Fruit fly (Drosophila melanogaster) whole organism, embryonic: ENCODE data around the gene SCAR.

Source experiments
- Awh ChIP-seq: fragments of 200-800 bp; sonication (Bioruptor generic); IDR thresholded peaks from 2 replicates; pipeline ENCODE4, ENCODE4 v1.3.6; 2022; ENCODE audit warnings: missing biosample characterization, missing genetic modification characterization
- B-H1 ChIP-seq: fragments of 200-800 bp; sonication (Bioruptor generic); IDR thresholded peaks from 3 replicates; pipeline ENCODE4 v1.3.6; 2022; ENCODE audit warnings: missing biosample characterization, missing genetic modification characterization
- C15 ChIP-seq: fragments of 200-800 bp; sonication (Bioruptor generic); IDR thresholded peaks from 3 replicates; pipeline ENCODE4 v1.3.6; 2022; ENCODE audit warnings: missing biosample characterization, missing genetic modification characterization
- CG12104 ChIP-seq: fragments of 200-800 bp; sonication (Bioruptor generic); optimal IDR thresholded peaks from 3 replicates; lab custom pipeline; 2016; ENCODE audit warnings: missing biosample characterization, missing genetic modification characterization
- CG12155 ChIP-seq: fragments of 200-800 bp; sonication (Bioruptor generic); optimal IDR thresholded peaks from 3 replicates; lab custom pipeline; 2016; ENCODE audit warnings: missing biosample characterization, missing genetic modification characterization
- CG12769 ChIP-seq: fragments of 200-800 bp; sonication (Bioruptor generic); optimal IDR thresholded peaks from 2 replicates; lab custom pipeline; 2019; ENCODE audit warnings: missing biosample characterization, mild to moderate bottlenecking, missing genetic modification characterization, moderate library complexity
- CG14667 ChIP-seq: fragments of 200-800 bp; sonication (Bioruptor generic); IDR thresholded peaks from 2 replicates; pipeline ENCODE4 v1.3.6; 2022; ENCODE audit warnings: missing biosample characterization, missing genetic modification characterization
- CG1529 ChIP-seq: fragments of 200-800 bp; sonication (Bioruptor generic); optimal IDR thresholded peaks from 3 replicates; lab custom pipeline; 2018; ENCODE audit warnings: missing biosample characterization, missing genetic modification characterization
- CG17612 ChIP-seq: fragments of 200-800 bp; sonication (Bioruptor generic); IDR thresholded peaks from 2 replicates; pipeline ENCODE4 v1.3.6; 2022; ENCODE audit warnings: missing biosample characterization, missing genetic modification characterization
- CG1792 ChIP-seq: fragments of 200-800 bp; sonication (Bioruptor generic); optimal IDR thresholded peaks from 2 replicates; lab custom pipeline; 2016; ENCODE audit warnings: missing biosample characterization, missing genetic modification characterization
- CG18011 ChIP-seq: fragments of 200-800 bp; sonication (Bioruptor generic); optimal IDR thresholded peaks from 2 replicates; lab custom pipeline; 2017; ENCODE audit warnings: missing biosample characterization, missing genetic modification characterization, mild to moderate bottlenecking, moderate library complexity, missing genotype
- CG18262 ChIP-seq: fragments of 200-800 bp; optimal IDR thresholded peaks from 3 replicates; lab custom pipeline; 2019; ENCODE audit warnings: missing biosample characterization, mild to moderate bottlenecking, missing genetic modification characterization, moderate library complexity
- CG2120 ChIP-seq: fragments of 200-800 bp; sonication (Bioruptor generic); optimal IDR thresholded peaks from 3 replicates; lab custom pipeline; 2016; ENCODE audit warnings: missing biosample characterization, missing genetic modification characterization
- CG32532 ChIP-seq: fragments of 200-800 bp; sonication (Bioruptor generic); IDR thresholded peaks from 2 replicates; pipeline ENCODE4 v1.3.6; 2022; ENCODE audit warnings: missing biosample characterization, missing genetic modification characterization
- CG32767 ChIP-seq: fragments of 200-800 bp; sonication (Bioruptor generic); IDR thresholded peaks from 2 replicates; pipeline ENCODE4 v1.3.6; 2022; ENCODE audit warnings: missing biosample characterization, missing genetic modification characterization
- CG43689 ChIP-seq: fragments of 200-800 bp; sonication (Bioruptor generic); IDR thresholded peaks from 2 replicates; pipeline ENCODE4 v1.3.6; 2022; ENCODE audit warnings: missing biosample characterization, missing genetic modification characterization
- CG4854 ChIP-seq: fragments of 200-800 bp; sonication (Bioruptor generic); optimal IDR thresholded peaks from 2 replicates; lab custom pipeline; 2016; ENCODE audit warnings: missing biosample characterization, missing genetic modification characterization, inconsistent platforms
- CG5245 ChIP-seq: fragments of 200-800 bp; sonication (Bioruptor generic); optimal IDR thresholded peaks from 3 replicates; lab custom pipeline; 2016; ENCODE audit warnings: missing biosample characterization, missing genetic modification characterization
- CG6254 ChIP-seq: fragments of 200-800 bp; sonication (Bioruptor generic); optimal IDR thresholded peaks from 3 replicates; lab custom pipeline; 2017; ENCODE audit warnings: mild to moderate bottlenecking, missing biosample characterization, missing genetic modification reagents, missing genetic modification characterization
- CG8281 ChIP-seq: fragments of 200-800 bp; sonication (Bioruptor generic); optimal IDR thresholded peaks from 2 replicates; lab custom pipeline; 2018; ENCODE audit warnings: missing biosample characterization, mild to moderate bottlenecking, missing genetic modification characterization, moderate library complexity
- Camta ChIP-seq: fragments of 200-800 bp; sonication (Bioruptor generic); optimal IDR thresholded peaks from 2 replicates; lab custom pipeline; 2016; ENCODE audit warnings: missing biosample characterization, missing genetic modification characterization
- Deaf1 ChIP-seq: fragments of 200-800 bp; optimal IDR thresholded peaks from 3 replicates; lab custom pipeline; 2019; ENCODE audit warnings: missing biosample characterization, mild to moderate bottlenecking, missing genetic modification characterization, moderate library complexity
- HmgD ChIP-seq: fragments of 200-800 bp; sonication (Bioruptor generic); optimal IDR thresholded peaks from 3 replicates; lab custom pipeline; 2016; ENCODE audit warnings: missing biosample characterization, missing genetic modification characterization
- Hmx ChIP-seq: fragments of 200-800 bp; sonication (Bioruptor generic); optimal IDR thresholded peaks from 2 replicates; lab custom pipeline; 2016; ENCODE audit warnings: missing biosample characterization, missing genetic modification characterization
- Hr3 ChIP-seq: fragments of 200-800 bp; sonication (Bioruptor generic); optimal IDR thresholded peaks from 3 replicates; lab custom pipeline; 2016; ENCODE audit warnings: missing biosample characterization, missing genetic modification characterization
- Lhr ChIP-seq: fragments of 200-800 bp; sonication (Bioruptor generic); optimal IDR thresholded peaks from 3 replicates; lab custom pipeline; 2017; ENCODE audit warnings: mild to moderate bottlenecking, missing biosample characterization, missing genetic modification reagents, missing genetic modification characterization
- Mad ChIP-seq: fragments of 200-800 bp; sonication (Bioruptor generic); optimal IDR thresholded peaks from 2 replicates; lab custom pipeline; 2016; ENCODE audit warnings: missing biosample characterization, missing genetic modification characterization
- Myb ChIP-seq: fragments of 200-800 bp; sonication (Bioruptor generic); optimal IDR thresholded peaks from 2 replicates; lab custom pipeline; 2016; ENCODE audit warnings: missing biosample characterization, missing genetic modification characterization
- PHDP ChIP-seq: fragments of 200-800 bp; sonication (Bioruptor generic); optimal IDR thresholded peaks from 3 replicates; lab custom pipeline; 2018; ENCODE audit warnings: missing biosample characterization, mild to moderate bottlenecking, missing genetic modification characterization, moderate library complexity
- Sox102F ChIP-seq: fragments of 200-800 bp; sonication (Bioruptor generic); optimal IDR thresholded peaks from 2 replicates; lab custom pipeline; 2018; ENCODE audit warnings: missing biosample characterization, mild to moderate bottlenecking, missing genetic modification characterization, moderate library complexity
- Usf ChIP-seq: fragments of 200-800 bp; sonication (Bioruptor generic); optimal IDR thresholded peaks from 2 replicates; lab custom pipeline; 2017; ENCODE audit warnings: missing genotype, missing biosample characterization, missing genetic modification characterization
- Xrp1 ChIP-seq: fragments of 200-800 bp; sonication (Bioruptor generic); IDR thresholded peaks from 2 replicates; pipeline ENCODE4 v1.3.6; 2022; ENCODE audit warnings: missing biosample characterization, missing genetic modification characterization
- YL-1 ChIP-seq: fragments of 200-800 bp; sonication (Bioruptor generic); optimal IDR thresholded peaks from 3 replicates; lab custom pipeline; 2017; ENCODE audit warnings: missing biosample characterization, mild to moderate bottlenecking, missing genetic modification characterization
- ab ChIP-seq: fragments of 200-800 bp; sonication (Bioruptor generic); optimal IDR thresholded peaks from 2 replicates; lab custom pipeline; 2016; ENCODE audit warnings: missing biosample characterization, missing genetic modification characterization
- bbx ChIP-seq: fragments of 200-800 bp; sonication (Bioruptor generic); IDR thresholded peaks from 2 replicates; pipeline ENCODE4 v1.3.6; 2022; ENCODE audit warnings: missing biosample characterization, missing genetic modification characterization; ENCODE audit not compliant: partially characterized antibody
- chm ChIP-seq: fragments of 200-800 bp; sonication (Bioruptor generic); IDR thresholded peaks from 2 replicates; pipeline ENCODE4 v1.3.6; 2022; ENCODE audit warnings: missing biosample characterization, missing genetic modification characterization
- chn ChIP-seq: fragments of 200-800 bp; sonication (Bioruptor generic); optimal IDR thresholded peaks from 2 replicates; lab custom pipeline; 2016; ENCODE audit warnings: missing biosample characterization, missing genetic modification characterization
- ci ChIP-seq: fragments of 200-800 bp; sonication (Bioruptor generic); IDR thresholded peaks from 3 replicates; pipeline ENCODE4 v1.3.6; 2022; ENCODE audit warnings: missing biosample characterization, missing genetic modification characterization
- fd64A ChIP-seq: fragments of 200-800 bp; sonication (Bioruptor generic); optimal IDR thresholded peaks from 3 replicates; lab custom pipeline; 2018; ENCODE audit warnings: missing biosample characterization, mild to moderate bottlenecking, missing genetic modification characterization
- gfzf ChIP-seq: fragments of 200-800 bp; sonication (Bioruptor generic); optimal IDR thresholded peaks from 2 replicates; lab custom pipeline; 2016; ENCODE audit warnings: missing biosample characterization, mild to moderate bottlenecking, missing genetic modification characterization, moderate library complexity
- grn ChIP-seq: fragments of 200-800 bp; sonication (Bioruptor generic); optimal IDR thresholded peaks from 3 replicates; lab custom pipeline; 2017; ENCODE audit warnings: missing biosample characterization, missing genetic modification characterization
- ken ChIP-seq: fragments of 200-800 bp; sonication (Bioruptor generic); IDR thresholded peaks from 3 replicates; pipeline ENCODE4 v1.3.6; 2022; ENCODE audit warnings: missing biosample characterization, missing genetic modification characterization
- mam ChIP-seq: fragments of 200-800 bp; sonication (Bioruptor generic); optimal IDR thresholded peaks from 3 replicates; lab custom pipeline; 2016; ENCODE audit warnings: missing biosample characterization, missing genetic modification characterization
- oc ChIP-seq: fragments of 200-800 bp; sonication (Bioruptor generic); optimal IDR thresholded peaks from 2 replicates; lab custom pipeline; 2018; ENCODE audit warnings: missing biosample characterization, mild to moderate bottlenecking, missing genetic modification characterization, moderate library complexity
- repo ChIP-seq: fragments of 200-800 bp; sonication (Bioruptor generic); optimal IDR thresholded peaks from 2 replicates; lab custom pipeline; 2016; ENCODE audit warnings: missing biosample characterization, missing genetic modification characterization
- run ChIP-seq: fragments of 200-800 bp; sonication (Bioruptor generic); optimal IDR thresholded peaks from 3 replicates; lab custom pipeline; 2018; ENCODE audit warnings: missing biosample characterization, mild to moderate bottlenecking, missing genetic modification characterization
- sim ChIP-seq: fragments of 200-800 bp; sonication (Bioruptor generic); IDR thresholded peaks from 2 replicates; pipeline ENCODE4 v1.3.6; 2022; ENCODE audit warnings: missing biosample characterization, missing genetic modification characterization
- sisA ChIP-seq: fragments of 200-800 bp; sonication (Bioruptor generic); IDR thresholded peaks from 2 replicates; pipeline ENCODE4 v1.3.6; 2022; ENCODE audit warnings: missing biosample characterization, missing genetic modification characterization
- sna ChIP-seq: fragments of 200-800 bp; sonication (Bioruptor generic); IDR thresholded peaks from 2 replicates; pipeline ENCODE4 v1.3.6; 2022; ENCODE audit warnings: missing biosample characterization, missing genetic modification characterization; ENCODE audit not compliant: partially characterized antibody
- stc ChIP-seq: fragments of 200-800 bp; sonication (Bioruptor generic); IDR thresholded peaks from 2 replicates; pipeline ENCODE4 v1.3.6; 2022; ENCODE audit warnings: missing biosample characterization, missing genetic modification characterization
- sug ChIP-seq: fragments of 200-800 bp; optimal IDR thresholded peaks from 2 replicates; lab custom pipeline; 2019; ENCODE audit warnings: missing biosample characterization, mild to moderate bottlenecking, missing genetic modification characterization, moderate library complexity
- tll ChIP-seq, 2 experiments: fragments of 200-800 bp in 1 of 2; fragments of >200 bp in 1 of 2; sonication (Bioruptor generic) in 1 of 2; optimal IDR thresholded peaks; 2 replicates each; lab custom pipeline; 2017 to 2019; ENCODE audit warnings: missing biosample characterization in 2 of 2, missing genetic modification characterization in 2 of 2, mild to moderate bottlenecking in 1 of 2, moderate library complexity in 1 of 2
- zen ChIP-seq: fragments of 200-800 bp; sonication (Bioruptor generic); optimal IDR thresholded peaks from 3 replicates; lab custom pipeline; 2018; ENCODE audit warnings: missing biosample characterization, mild to moderate bottlenecking, missing genetic modification characterization, moderate library complexity

Gene SCAR

dm6 chr2L:10964493-10964892 lies 12.1 kb upstream of the SCAR start (continued):
- TF ChIP-seq CG12104 (GFP tag; lab: Kevin White, UChicago) (no peak), CG1792 (GFP tag; lab: Kevin White, UChicago) (no peak), zen (tag; lab: Kevin White, UChicago) (peak; percentile 59), bbx (GFP tag; lab: Robert Waterston, UW) (0 out of 2 replicates have a peak, but pooled peaks have one; percentile 8), CG5245 (no peak), Xrp1 (GFP tag; lab: Robert Waterston, UW) (peak; percentile 8; the same call in 1 of the 2 replicates), oc (tag; lab: Kevin White, UChicago) (no peak), CG4854 (GFP tag; lab: Kevin White, UChicago) (no peak), ab (GFP tag; lab: Kevin White, UChicago) (no peak), grn (GFP tag; lab: Kevin White, UChicago) (no peak), ken (no peak), Camta (no peak), repo (no peak), CG14667 (GFP tag; lab: Robert Waterston, UW) (no peak), Deaf1 (tag; lab: Kevin White, UChicago) (no peak), stc (GFP tag; lab: Robert Waterston, UW) (no peak), chn (GFP tag; lab: Kevin White, UChicago) (no peak), tll (GFP tag; optimal IDR thresholded peaks at IDR 0.05; lab: Kevin White, UChicago) (no peak), CG8281 (tag; lab: Kevin White, UChicago) (no peak), sna (GFP tag; lab: Robert Waterston, UW) (no peak), fd64A (no peak), Usf (GFP tag; lab: Kevin White, UChicago) (no peak), run (tag; lab: Kevin White, UChicago) (no peak), CG1529 (GFP tag; lab: Kevin White, UChicago) (no peak), gfzf (no peak), sisA (GFP tag; lab: Robert Waterston, UW) (no peak), ci (GFP tag; lab: Robert Waterston, UW) (peak; percentile 42; the same call in 1 of the 3 replicates), YL-1 (GFP tag; lab: Kevin White, UChicago) (peak; percentile 83), Myb (peak; percentile 54), CG12769 (tag; lab: Kevin White, UChicago) (peak; percentile 2), sim (GFP tag; lab: Robert Waterston, UW) (no peak), CG17612 (GFP tag; lab: Robert Waterston, UW) (no peak), CG6254 (GFP tag; lab: Kevin White, UChicago) (no peak), CG18262 (no peak), CG32767 (no peak), Hr3 (GFP tag; lab: Kevin White, UChicago) (no peak), CG32532 (no peak), Lhr (peak; percentile 59), PHDP (tag; lab: Kevin White, UChicago) (no peak), CG12155 (GFP tag; lab: Kevin White, UChicago) (no peak), CG2120 (no peak), Mad (GFP tag; lab: Kevin White, UChicago) (no peak), B-H1 (no peak), C15 (GFP tag; lab: Robert Waterston, UW) (no peak), Hmx (GFP tag; lab: Kevin White, UChicago) (no peak), CG18011 (GFP tag; lab: Kevin White, UChicago) (no peak), Awh (no peak), chm (no peak), CG43689 (GFP tag; lab: Robert Waterston, UW) (no peak), mam (GFP tag; lab: Kevin White, UChicago) (no peak), sug (tag; lab: Kevin White, UChicago) (peak; percentile 9), HmgD (GFP tag; lab: Kevin White, UChicago) (peak; percentile 52), Sox102F (no peak)
